Worm (Caenorhabditis elegans): ENCODE measurements around the gene unc-7.

The unc-7 gene

ce11 chrX:15128184-15128583 is 19.4 kb downstream of the unc-7 start:
- TF ChIP-seq blmp-1 (tag; optimal IDR thresholded peaks at IDR 0.05; ENCODE audit: insufficient read depth) (no peak), C34F6.9 (tag; optimal IDR thresholded peaks at IDR 0.05) (peak; percentile 2)

- TF ChIP-seq mdl-1 (tag; optimal IDR thresholded peaks at IDR 0.05) = no peak
- TF ChIP-seq nhr-129 (tag; optimal IDR thresholded peaks at IDR 0.05) = no peak
- TF ChIP-seq unc-39 (tag; optimal IDR thresholded peaks at IDR 0.05) = no peak
- no peak for TF ChIP-seq nhr-23 (tag; optimal IDR thresholded peaks at IDR 0.05)
- TF ChIP-seq elt-1 (tag; optimal IDR thresholded peaks at IDR 0.05) = no peak
- TF ChIP-seq nhr-77 (tag; optimal IDR thresholded peaks at IDR 0.05) = no peak
- no peak for TF ChIP-seq mbf-1 (tag; optimal IDR thresholded peaks at IDR 0.05)
- TF ChIP-seq aly-2 (tag; optimal IDR thresholded peaks at IDR 0.05) = no peak
- no peak for TF ChIP-seq ztf-11 (tag; optimal IDR thresholded peaks at IDR 0.05)
- no peak for TF ChIP-seq nhr-21 (tag; optimal IDR thresholded peaks at IDR 0.05)
- no peak for TF ChIP-seq gmeb-1 (tag; optimal IDR thresholded peaks at IDR 0.05)
- no peak for TF ChIP-seq R02D3.7 (tag; optimal IDR thresholded peaks at IDR 0.05)
- TF ChIP-seq ZK546.5 (tag; optimal IDR thresholded peaks at IDR 0.05) = no peak
- no peak for TF ChIP-seq ama-1 (optimal IDR thresholded peaks at IDR 0.05)
These were observed 20.2 kb downstream of the unc-7 start for ce11 chrX:15127338-15127737.

- TF ChIP-seq skn-1 (tag; optimal IDR thresholded peaks at IDR 0.05) (no peak), crh-2 (tag; optimal IDR thresholded peaks at IDR 0.05) (no peak), lin-11 (tag; optimal IDR thresholded peaks at IDR 0.05) (no peak), ztf-1 (GFP tag; conservative IDR thresholded peaks at IDR 0.05) (no peak), nhr-6 (tag; optimal IDR thresholded peaks at IDR 0.05) (no peak), nhr-23 (tag; optimal IDR thresholded peaks at IDR 0.05) (no peak), nhr-237 (tag; optimal IDR thresholded peaks at IDR 0.05) (no peak), aly-2 (tag; optimal IDR thresholded peaks at IDR 0.05) (no peak)
These were observed 20.8 kb downstream of the unc-7 start for ce11 chrX:15126736-15127135.

- TF ChIP-seq mbf-1 (tag; optimal IDR thresholded peaks at IDR 0.05) (no peak), elt-1 (tag; optimal IDR thresholded peaks at IDR 0.05) (no peak), ceh-16 (tag; optimal IDR thresholded peaks at IDR 0.05) (no peak), gmeb-1 (tag; optimal IDR thresholded peaks at IDR 0.05) (no peak), ztf-11 (tag; optimal IDR thresholded peaks at IDR 0.05) (no peak), nhr-23 (tag; optimal IDR thresholded peaks at IDR 0.05) (no peak), nhr-12 (tag; optimal IDR thresholded peaks at IDR 0.05) (no peak), ceh-82 (tag; optimal IDR thresholded peaks at IDR 0.05) (no peak), alr-1 (tag; optimal IDR thresholded peaks at IDR 0.05) (no peak), lin-39 (tag; optimal IDR thresholded peaks at IDR 0.05) (no peak), zag-1 (tag; optimal IDR thresholded peaks at IDR 0.05) (no peak), lsy-2 (tag; optimal IDR thresholded peaks at IDR 0.05) (no peak), snpc-4 (tag; optimal IDR thresholded peaks at IDR 0.05) (no peak), lin-13 (GFP tag; optimal IDR thresholded peaks at IDR 0.05) (no peak), sem-4 (tag; optimal IDR thresholded peaks at IDR 0.05) (no peak), peb-1 (tag; optimal IDR thresholded peaks at IDR 0.05) (no peak), unc-39 (tag; optimal IDR thresholded peaks at IDR 0.05) (no peak), ama-1 (optimal IDR thresholded peaks at IDR 0.05) (no peak), mdl-1 (tag; optimal IDR thresholded peaks at IDR 0.05) (no peak)
These were observed 22.4 kb downstream of the unc-7 start for ce11 chrX:15125138-15125537.

- TF ChIP-seq gmeb-1 (tag; optimal IDR thresholded peaks at IDR 0.05) (no peak), unc-62 (GFP tag; optimal IDR thresholded peaks at IDR 0.05) (no peak), sem-4 (tag; optimal IDR thresholded peaks at IDR 0.05) (no peak), R02D3.7 (tag; optimal IDR thresholded peaks at IDR 0.05) (no peak), nhr-237 (tag; optimal IDR thresholded peaks at IDR 0.05) (no peak), dmd-4 (tag; optimal IDR thresholded peaks at IDR 0.05) (no peak), elt-1 (tag; optimal IDR thresholded peaks at IDR 0.05) (no peak), peb-1 (tag; optimal IDR thresholded peaks at IDR 0.05) (no peak), skn-1 (tag; optimal IDR thresholded peaks at IDR 0.05) (no peak), nhr-77 (tag; optimal IDR thresholded peaks at IDR 0.05) (no peak), snpc-4 (tag; optimal IDR thresholded peaks at IDR 0.05) (no peak), ceh-82 (tag; optimal IDR thresholded peaks at IDR 0.05) (no peak), ceh-16 (tag; optimal IDR thresholded peaks at IDR 0.05) (no peak), unc-55 (GFP tag; optimal IDR thresholded peaks at IDR 0.05) (no peak), sma-9 (GFP tag; optimal IDR thresholded peaks at IDR 0.05) (no peak), sma-9 (tag; optimal IDR thresholded peaks at IDR 0.05) (no peak), ZK546.5 (tag; optimal IDR thresholded peaks at IDR 0.05) (no peak), mbf-1 (tag; optimal IDR thresholded peaks at IDR 0.05) (no peak), mab-5 (tag; optimal IDR thresholded peaks at IDR 0.05) (no peak)
These were observed 27.0 kb downstream of the unc-7 start for ce11 chrX:15120545-15120944.
